Fruit fly (Drosophila melanogaster) whole organism, embryonic: Measurements from ENCODE around the gene CG7742.

Experiments
- Ada2b ChIP-seq: fragments of 200-800 bp; sonication (Bioruptor generic); IDR thresholded peaks from 2 replicates; pipeline ENCODE4 v1.3.6; 2022; ENCODE audit warnings: missing biosample characterization, missing genetic modification characterization
- CG11093 ChIP-seq: fragments of 200-800 bp; sonication (Bioruptor generic); IDR thresholded peaks from 3 replicates; pipeline ENCODE4 v1.3.6; 2022; ENCODE audit warnings: missing biosample characterization, missing genetic modification characterization
- CG11398 ChIP-seq: fragments of 200-800 bp; sonication (Bioruptor generic); optimal IDR thresholded peaks from 2 replicates; lab custom pipeline; 2016; ENCODE audit warnings: missing biosample characterization, missing genetic modification characterization
- CG11560 ChIP-seq: fragments of 200-800 bp; sonication (Bioruptor generic); IDR thresholded peaks from 3 replicates; pipeline ENCODE4 v1.3.6; 2022; ENCODE audit warnings: missing biosample characterization, missing genetic modification characterization
- CG11695 ChIP-seq: fragments of 200-800 bp; sonication (Bioruptor generic); IDR thresholded peaks from 3 replicates; pipeline ENCODE4 v1.3.6; 2022; ENCODE audit warnings: missing biosample characterization, missing genetic modification characterization
- CG12744 ChIP-seq: fragments of 200-800 bp; sonication (Bioruptor generic); optimal IDR thresholded peaks from 2 replicates; lab custom pipeline; 2016; ENCODE audit warnings: missing biosample characterization, missing genetic modification characterization
- CG12769 ChIP-seq: fragments of 200-800 bp; sonication (Bioruptor generic); optimal IDR thresholded peaks from 2 replicates; lab custom pipeline; 2019; ENCODE audit warnings: missing biosample characterization, mild to moderate bottlenecking, missing genetic modification characterization, moderate library complexity
- CG14965 ChIP-seq: fragments of 200-800 bp; sonication (Bioruptor generic); optimal IDR thresholded peaks from 2 replicates; lab custom pipeline; 2016; ENCODE audit warnings: missing biosample characterization, missing genetic modification characterization, borderline replicate concordance
- CG2199 ChIP-seq: fragments of 200-800 bp; sonication (Bioruptor generic); IDR thresholded peaks from 3 replicates; pipeline ENCODE4 v1.3.6; 2022; ENCODE audit warnings: missing biosample characterization, missing genetic modification characterization
- CG2875 ChIP-seq: fragments of 200-800 bp; sonication (Bioruptor generic); optimal IDR thresholded peaks from 2 replicates; lab custom pipeline; 2017; ENCODE audit warnings: missing biosample characterization, mild to moderate bottlenecking, missing genetic modification characterization, missing genetic modification reagents
- CG33557 ChIP-seq: fragments of 200-800 bp; sonication (Bioruptor generic); optimal IDR thresholded peaks from 2 replicates; lab custom pipeline; 2019; ENCODE audit warnings: missing biosample characterization, mild to moderate bottlenecking, missing genetic modification characterization, moderate library complexity
- CG4360 ChIP-seq: fragments of 200-800 bp; sonication (Bioruptor generic); IDR thresholded peaks from 2 replicates; pipeline ENCODE4 v1.3.6; 2022; ENCODE audit warnings: missing biosample characterization, missing genetic modification characterization
- CG5180 ChIP-seq: fragments of 200-800 bp; sonication (Bioruptor generic); optimal IDR thresholded peaks from 3 replicates; lab custom pipeline; 2017; ENCODE audit warnings: missing biosample characterization, missing genetic modification characterization, mild to moderate bottlenecking, moderate library complexity, missing genetic modification reagents
- CG5953 ChIP-seq: fragments of 200-800 bp; sonication (Bioruptor generic); IDR thresholded peaks from 2 replicates; pipeline ENCODE4 v1.3.6; 2022; ENCODE audit warnings: missing biosample characterization, missing genetic modification characterization
- CG6254 ChIP-seq: fragments of 200-800 bp; sonication (Bioruptor generic); optimal IDR thresholded peaks from 3 replicates; lab custom pipeline; 2017; ENCODE audit warnings: mild to moderate bottlenecking, missing biosample characterization, missing genetic modification reagents, missing genetic modification characterization
- CG7928 ChIP-seq: fragments of 200-800 bp; sonication (Bioruptor generic); optimal IDR thresholded peaks from 2 replicates; lab custom pipeline; 2017; ENCODE audit warnings: missing biosample characterization, mild to moderate bottlenecking, missing genetic modification characterization
- CG8290 ChIP-seq, 3 experiments: fragments of 200-800 bp; sonication (Bioruptor generic); optimal IDR thresholded peaks; 2 replicates each; lab custom pipeline; 2016 to 2019; ENCODE audit warnings: missing biosample characterization in 3 of 3, missing genetic modification characterization in 3 of 3, mild to moderate bottlenecking in 2 of 3, moderate library complexity in 1 of 3
- CG8478 ChIP-seq: fragments of >200 bp; optimal IDR thresholded peaks from 2 replicates; lab custom pipeline; 2018
- CG9437 ChIP-seq: fragments of 200-800 bp; sonication (Bioruptor generic); optimal IDR thresholded peaks from 2 replicates; lab custom pipeline; 2018; ENCODE audit warnings: missing biosample characterization, mild to moderate bottlenecking, missing genetic modification characterization
- CHES-1-like ChIP-seq: fragments of 200-800 bp; sonication (Bioruptor generic); optimal IDR thresholded peaks from 2 replicates; lab custom pipeline; 2016; ENCODE audit warnings: missing biosample characterization, missing genetic modification characterization
- Drgx ChIP-seq: fragments of 200-800 bp; sonication (Bioruptor generic); IDR thresholded peaks from 2 replicates; pipeline ENCODE4 v1.3.6; 2022; ENCODE audit warnings: missing biosample characterization, missing genetic modification characterization
- Ets65A ChIP-seq: fragments of 200-800 bp; sonication (Bioruptor generic); peaks from one replicate; lab custom pipeline; 2016; ENCODE audit warnings: missing biosample characterization, missing genetic modification characterization
- H15 ChIP-seq: fragments of 200-800 bp; sonication (Bioruptor generic); IDR thresholded peaks from 3 replicates; pipeline ENCODE4 v1.3.6; 2022; ENCODE audit warnings: missing biosample characterization, missing genetic modification characterization
- Hsf ChIP-seq: fragments of 200-800 bp; sonication (Bioruptor generic); optimal IDR thresholded peaks from 3 replicates; lab custom pipeline; 2016; ENCODE audit warnings: missing biosample characterization, missing genetic modification characterization
- MBD-R2 ChIP-seq: fragments of 200-800 bp; sonication (Bioruptor generic); IDR thresholded peaks from 2 replicates; pipeline ENCODE4 v1.3.6; 2022; ENCODE audit warnings: missing biosample characterization, missing genetic modification characterization
- NC2β ChIP-seq: fragments of 200-800 bp; sonication (Bioruptor generic); optimal IDR thresholded peaks from 2 replicates; lab custom pipeline; 2016; ENCODE audit warnings: missing biosample characterization, missing genetic modification characterization
- NFAT ChIP-seq: fragments of 200-800 bp; sonication (Bioruptor generic); IDR thresholded peaks from 2 replicates; pipeline ENCODE4 v1.3.6; 2022; ENCODE audit warnings: missing biosample characterization, missing genetic modification characterization
- Neu2 ChIP-seq: fragments of 200-800 bp; sonication (Bioruptor generic); optimal IDR thresholded peaks from 3 replicates; lab custom pipeline; 2016; ENCODE audit warnings: missing biosample characterization, missing genetic modification characterization, borderline replicate concordance
- Opbp ChIP-seq: fragments of 200-800 bp; sonication (Bioruptor generic); IDR thresholded peaks from 3 replicates; pipeline ENCODE4 v1.3.6; 2022; ENCODE audit warnings: missing biosample characterization, missing genetic modification characterization; ENCODE audit not compliant: partially characterized antibody
- Ptx1 ChIP-seq: fragments of 200-800 bp; sonication (Bioruptor generic); IDR thresholded peaks from 2 replicates; pipeline ENCODE4 v1.3.6; 2022; ENCODE audit warnings: missing biosample characterization, missing genetic modification characterization
- Sox100B ChIP-seq: fragments of 200-800 bp; sonication (Bioruptor generic); optimal IDR thresholded peaks from 3 replicates; lab custom pipeline; 2018; ENCODE audit warnings: missing biosample characterization, mild to moderate bottlenecking, missing genetic modification characterization
- ara ChIP-seq: fragments of 200-800 bp; sonication (Bioruptor generic); IDR thresholded peaks from 2 replicates; pipeline ENCODE4 v1.3.6; 2022; ENCODE audit warnings: missing biosample characterization, missing genetic modification characterization
- corto ChIP-seq: fragments of 200-800 bp; sonication (Bioruptor generic); optimal IDR thresholded peaks from 2 replicates; lab custom pipeline; 2016; ENCODE audit warnings: missing biosample characterization, mild to moderate bottlenecking, missing genetic modification characterization, moderate library complexity
- croc ChIP-seq: fragments of 200-800 bp; sonication (Bioruptor generic); conservative IDR thresholded peaks from 3 replicates; pipeline ENCODE4 v1.3.6; 2022; ENCODE audit warnings: missing biosample characterization, missing genetic modification characterization
- da ChIP-seq: fragments of 200-800 bp; sonication (Bioruptor generic); optimal IDR thresholded peaks from 2 replicates; lab custom pipeline; 2016; ENCODE audit warnings: missing biosample characterization, missing genetic modification characterization
- ems ChIP-seq: fragments of 200-800 bp; sonication (Bioruptor generic); optimal IDR thresholded peaks from 3 replicates; lab custom pipeline; 2016; ENCODE audit warnings: missing biosample characterization, missing genetic modification characterization
- fd3F ChIP-seq: fragments of 200-800 bp; sonication (Bioruptor generic); optimal IDR thresholded peaks from 2 replicates; lab custom pipeline; 2018; ENCODE audit warnings: missing biosample characterization, mild to moderate bottlenecking, missing genetic modification characterization, moderate library complexity
- fd96Cb ChIP-seq: fragments of 200-800 bp; sonication (Bioruptor generic); optimal IDR thresholded peaks from 2 replicates; lab custom pipeline; 2018; ENCODE audit warnings: missing biosample characterization, mild to moderate bottlenecking, missing genetic modification characterization, moderate library complexity
- lab ChIP-seq: fragments of 200-800 bp; sonication (Bioruptor generic); optimal IDR thresholded peaks from 3 replicates; lab custom pipeline; 2017; ENCODE audit warnings: missing biosample characterization, missing genetic modification characterization, mild to moderate bottlenecking, moderate library complexity, missing genetic modification reagents
- odd ChIP-seq: fragments of 200-800 bp; sonication (Bioruptor generic); optimal IDR thresholded peaks from 2 replicates; lab custom pipeline; 2017; ENCODE audit warnings: missing biosample characterization, mild to moderate bottlenecking, missing genetic modification characterization
- onecut ChIP-seq: fragments of 200-800 bp; sonication (Bioruptor generic); IDR thresholded peaks from 2 replicates; pipeline ENCODE4 v1.3.6; 2022; ENCODE audit warnings: missing biosample characterization, missing genetic modification characterization
- pb ChIP-seq: fragments of 200-800 bp; sonication (Bioruptor generic); optimal IDR thresholded peaks from 3 replicates; lab custom pipeline; 2016; ENCODE audit warnings: missing biosample characterization, missing genetic modification characterization
- phol ChIP-seq: fragments of 200-800 bp; sonication (Bioruptor generic); optimal IDR thresholded peaks from 3 replicates; lab custom pipeline; 2018; ENCODE audit warnings: missing biosample characterization, mild to moderate bottlenecking, missing genetic modification characterization, moderate library complexity
- pros ChIP-seq: fragments of 200-800 bp; sonication (Bioruptor generic); optimal IDR thresholded peaks from 3 replicates; lab custom pipeline; 2019; ENCODE audit warnings: missing biosample characterization, mild to moderate bottlenecking, missing genetic modification characterization, moderate library complexity
- sd ChIP-seq: fragments of 200-800 bp; sonication (Bioruptor generic); optimal IDR thresholded peaks from 3 replicates; lab custom pipeline; 2018; ENCODE audit warnings: missing biosample characterization, mild to moderate bottlenecking, missing genetic modification characterization, moderate library complexity
- slbo ChIP-seq: fragments of 200-800 bp; sonication (Bioruptor generic); IDR thresholded peaks from 2 replicates; pipeline ENCODE4 v1.3.6; 2022; ENCODE audit warnings: missing biosample characterization, missing genetic modification characterization
- stc ChIP-seq: fragments of 200-800 bp; sonication (Bioruptor generic); IDR thresholded peaks from 2 replicates; pipeline ENCODE4 v1.3.6; 2022; ENCODE audit warnings: missing biosample characterization, missing genetic modification characterization
- tgo ChIP-seq: fragments of 200-800 bp; sonication (Bioruptor generic); IDR thresholded peaks from 3 replicates; pipeline ENCODE4 v1.3.6; 2022; ENCODE audit warnings: missing biosample characterization, missing genetic modification characterization
- twi ChIP-seq: fragments of 200-800 bp; optimal IDR thresholded peaks from 2 replicates; lab custom pipeline; 2019; ENCODE audit warnings: missing biosample characterization, mild to moderate bottlenecking, missing genetic modification characterization, moderate library complexity
- z ChIP-seq: fragments of 200-800 bp; sonication (Bioruptor generic); IDR thresholded peaks from 3 replicates; pipeline ENCODE4 v1.3.6; 2022; ENCODE audit warnings: missing biosample characterization, missing genetic modification characterization
- zen ChIP-seq: fragments of 200-800 bp; sonication (Bioruptor generic); optimal IDR thresholded peaks from 3 replicates; lab custom pipeline; 2018; ENCODE audit warnings: missing biosample characterization, mild to moderate bottlenecking, missing genetic modification characterization, moderate library complexity

The CG7742 gene

DNA sequence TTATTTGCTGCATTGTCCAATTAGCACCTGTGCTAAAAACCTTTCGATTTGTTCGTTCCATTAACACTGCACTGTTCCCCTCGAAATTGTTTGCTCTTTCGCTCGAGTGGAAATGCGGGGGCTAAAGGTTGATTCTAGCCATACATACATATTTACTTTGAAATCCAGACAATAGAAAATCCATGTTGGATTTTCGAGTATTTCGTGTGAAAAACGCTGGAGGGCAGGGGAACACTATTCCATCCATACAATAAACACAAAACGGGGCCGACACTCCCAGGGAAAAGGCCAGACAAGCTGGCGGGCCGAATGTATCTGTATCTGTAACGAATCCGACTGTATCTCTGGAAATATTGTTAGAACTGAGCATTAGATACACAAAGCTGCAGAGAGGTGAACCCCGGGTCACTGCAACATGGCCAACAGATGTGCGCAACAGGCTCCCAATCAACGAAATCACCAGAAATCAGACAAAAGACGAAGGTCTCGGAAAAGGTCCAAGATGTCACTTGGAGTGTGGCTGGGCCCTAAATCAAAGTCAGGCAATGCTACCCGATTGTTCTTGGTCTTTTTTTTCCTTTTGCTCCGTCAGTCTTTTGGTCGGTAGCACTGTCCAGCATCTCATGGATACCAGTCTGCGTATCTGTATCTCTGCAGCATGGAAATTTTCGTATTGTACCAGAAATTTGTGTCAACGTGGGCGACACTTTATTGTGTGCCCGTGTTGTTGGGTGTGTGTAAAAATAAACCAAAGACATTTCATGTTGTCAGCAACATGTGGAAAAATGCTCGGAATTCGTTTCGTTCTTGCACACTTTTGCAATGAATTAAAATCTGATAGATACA is 24.8 kb upstream of the CG7742 start (continued):
- TF ChIP-seq CG9437 (GFP tag; lab: Kevin White, UChicago) (no peak), odd (peak; percentile 15), CG11093 (GFP tag; lab: Robert Waterston, UW) (no peak), stc (GFP tag; lab: Robert Waterston, UW) (no peak), Drgx (no peak), CG11560 (tag; lab: Robert Waterston, UW) (no peak), CG7928 (GFP tag; lab: Kevin White, UChicago) (no peak), fd3F (GFP tag; lab: Kevin White, UChicago) (no peak), CG11695 (no peak), CG8290 (GFP tag; optimal IDR thresholded peaks at IDR 0.05; lab: Kevin White, UChicago) (no peak), CG8290 (tag; optimal IDR thresholded peaks at IDR 0.05; lab: Kevin White, UChicago) (no peak), CG12744 (no peak), pb (GFP tag; lab: Kevin White, UChicago) (no peak), MBD-R2 (GFP tag; lab: Robert Waterston, UW) (no peak), CG5180 (GFP tag; lab: Kevin White, UChicago) (no peak), pros (GFP tag; lab: Kevin White, UChicago) (peak; percentile 48), da (GFP tag; lab: Kevin White, UChicago) (no peak), phol (tag; lab: Kevin White, UChicago) (no peak), H15 (GFP tag; lab: Robert Waterston, UW) (no peak), CG6254 (GFP tag; lab: Kevin White, UChicago) (no peak), CHES-1-like (no peak), croc (GFP tag; lab: Robert Waterston, UW) (no peak), slbo (GFP tag; lab: Robert Waterston, UW) (no peak), CG5953 (no peak), lab (GFP tag; lab: Kevin White, UChicago) (no peak), Neu2 (no peak), corto (GFP tag; lab: Kevin White, UChicago) (no peak), CG14965 (GFP tag; lab: Kevin White, UChicago) (no peak), CG33557 (GFP tag; lab: Kevin White, UChicago) (peak; percentile 1), CG8478 (lab: Kevin White, UChicago) (no peak), Hsf (GFP tag; lab: Kevin White, UChicago) (no peak)

DNA sequence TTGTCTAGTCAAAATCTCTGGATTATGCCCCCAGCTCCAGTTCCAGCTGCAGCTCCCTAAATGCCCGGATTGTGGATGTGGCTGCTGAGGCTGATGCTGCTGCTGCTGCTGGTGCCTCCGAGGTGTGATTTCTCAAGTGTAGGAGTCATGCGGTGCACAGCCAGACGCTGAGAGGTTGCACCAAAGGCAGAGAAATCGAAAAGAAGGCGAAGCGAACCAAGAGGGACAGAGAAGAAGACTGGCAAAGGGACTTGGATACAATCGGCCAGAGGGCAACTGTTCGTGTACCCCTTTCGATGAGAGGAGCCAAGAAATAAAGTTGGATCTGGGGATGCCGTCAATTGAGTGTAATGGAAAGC is 23.7 kb upstream of the CG7742 start:
- TF ChIP-seq NC2β (GFP tag; lab: Kevin White, UChicago) (no peak), twi (tag; lab: Kevin White, UChicago) (peak; percentile 50), z (0 out of 3 replicates have a peak, but pooled peaks have one; percentile 17), tgo (0 out of 3 replicates have a peak, but pooled peaks have one; percentile 1), Sox100B (GFP tag; lab: Kevin White, UChicago) (no peak), NFAT (GFP tag; lab: Robert Waterston, UW) (peak; percentile 16; the same call in 1 of the 2 replicates), ara (GFP tag; lab: Robert Waterston, UW) (0 out of 2 replicates have a peak, but pooled peaks have one; percentile 4), zen (tag; lab: Kevin White, UChicago) (no peak), CG4360 (GFP tag; lab: Robert Waterston, UW) (0 out of 2 replicates have a peak, but pooled peaks have one; percentile 42), sd (tag; lab: Kevin White, UChicago) (no peak), Ets65A (GFP tag; lab: Kevin White, UChicago) (no peak), Ptx1 (GFP tag; lab: Robert Waterston, UW) (no peak), pros (GFP tag; lab: Kevin White, UChicago) (peak; percentile 76), Opbp (GFP tag; lab: Robert Waterston, UW) (no peak), fd96Cb (tag; lab: Kevin White, UChicago) (no peak), ems (GFP tag; lab: Kevin White, UChicago) (no peak), CG12769 (peak; percentile 8), CG2875 (GFP tag; lab: Kevin White, UChicago) (no peak), Ada2b (no peak), CG11398 (no peak), onecut (no peak), CG2199 (peak; percentile 95)
